Worm (Caenorhabditis elegans) whole organism, mixed stage, embryonic: ENCODE results near the gene oac-50.

ENCODE experiments used
- bed-3 ChIP-seq: fragments of 200-800 bp; sonication (Bioruptor generic); optimal IDR thresholded peaks from 3 replicates; lab custom pipeline; 2018; ENCODE audit warnings: mild to moderate bottlenecking, missing genetic modification characterization, moderate library complexity, missing compliant biosample characterization
- blmp-1 ChIP-seq: fragments of 150-350 bp; optimal IDR thresholded peaks from 2 replicates; lab custom pipeline; 2014; ENCODE audit warnings: missing biosample characterization, missing genetic modification characterization
- ceh-39 ChIP-seq: fragments of 150-350 bp; optimal IDR thresholded peaks from 2 replicates; lab custom pipeline; 2014; ENCODE audit warnings: missing biosample characterization, missing genetic modification characterization
- ceh-43 ChIP-seq: fragments of 200-800 bp; sonication (Bioruptor generic); optimal IDR thresholded peaks from 2 replicates; lab custom pipeline; 2018; ENCODE audit warnings: mild to moderate bottlenecking, missing genetic modification characterization, moderate library complexity, missing compliant biosample characterization
- ceh-83 ChIP-seq: fragments of 200-800 bp; sonication (Bioruptor generic); optimal IDR thresholded peaks from 2 replicates; lab custom pipeline; 2018; ENCODE audit warnings: mild to moderate bottlenecking, missing genetic modification characterization, missing compliant biosample characterization
- ces-1 ChIP-seq: fragments of 150-350 bp; optimal IDR thresholded peaks from 2 replicates; lab custom pipeline; 2014; ENCODE audit warnings: missing biosample characterization, missing genetic modification reagents, missing genetic modification characterization
- cnd-1 ChIP-seq: fragments of 200-800 bp; sonication (Bioruptor generic); optimal IDR thresholded peaks from 2 replicates; lab custom pipeline; 2018; ENCODE audit warnings: mild to moderate bottlenecking, missing genetic modification characterization, missing compliant biosample characterization
- drap-1 ChIP-seq: fragments of 200-800 bp; sonication (Bioruptor generic); optimal IDR thresholded peaks from 3 replicates; lab custom pipeline; 2018; ENCODE audit warnings: mild to moderate bottlenecking, missing genetic modification characterization, missing compliant biosample characterization
- elt-1 ChIP-seq: sonication (generic microtip); optimal IDR thresholded peaks from 2 replicates; lab custom pipeline; 2017; ENCODE audit warnings: missing genetic modification characterization, mild to moderate bottlenecking, missing compliant biosample characterization, antibody characterized with exemption, moderate library complexity, borderline replicate concordance; ENCODE audit not compliant: insufficient read depth
- elt-3 ChIP-seq: fragments of 150-350 bp; optimal IDR thresholded peaks from 2 replicates; lab custom pipeline; 2014; ENCODE audit warnings: missing biosample characterization, missing genetic modification characterization
- flh-1 ChIP-seq: fragments of 200-800 bp; sonication (Bioruptor generic); optimal IDR thresholded peaks from 2 replicates; lab custom pipeline; 2018; ENCODE audit warnings: mild to moderate bottlenecking, missing genetic modification characterization, moderate library complexity, missing compliant biosample characterization
- ham-2 ChIP-seq: fragments of 200-800 bp; sonication (Bioruptor generic); optimal IDR thresholded peaks from 2 replicates; lab custom pipeline; 2018; ENCODE audit warnings: mild to moderate bottlenecking, missing genetic modification characterization, missing compliant biosample characterization
- hlh-1 ChIP-seq: fragments of 150-350 bp; optimal IDR thresholded peaks from 2 replicates; lab custom pipeline; 2014; ENCODE audit warnings: missing biosample characterization, missing genetic modification reagents, missing genetic modification characterization
- lin-13 ChIP-seq: fragments of 150-350 bp; optimal IDR thresholded peaks from 2 replicates; lab custom pipeline; 2014; ENCODE audit warnings: missing biosample characterization, missing genetic modification characterization
- lin-32 ChIP-seq: fragments of 200-800 bp; sonication (Bioruptor generic); optimal IDR thresholded peaks from 2 replicates; lab custom pipeline; 2018; ENCODE audit warnings: mild to moderate bottlenecking, missing genetic modification characterization, missing compliant biosample characterization
- lsy-2 ChIP-seq: fragments of 150-350 bp; optimal IDR thresholded peaks from 2 replicates; lab custom pipeline; 2014; ENCODE audit warnings: missing biosample characterization, missing genetic modification characterization
- mep-1 ChIP-seq: fragments of 150-350 bp; optimal IDR thresholded peaks from 2 replicates; lab custom pipeline; 2017; ENCODE audit warnings: missing biosample characterization, missing genetic modification reagents, missing genetic modification characterization, inconsistent platforms
- mls-2 ChIP-seq: sonication (generic microtip); optimal IDR thresholded peaks from 2 replicates; lab custom pipeline; 2016; ENCODE audit warnings: mild to moderate bottlenecking, missing genetic modification characterization, moderate library complexity, missing compliant biosample characterization
- nhr-12 ChIP-seq: fragments of 150-350 bp; optimal IDR thresholded peaks from 2 replicates; lab custom pipeline; 2014; ENCODE audit warnings: missing biosample characterization, missing genetic modification characterization
- nhr-2 ChIP-seq: fragments of 150-350 bp; optimal IDR thresholded peaks from 2 replicates; lab custom pipeline; 2014; ENCODE audit warnings: missing biosample characterization, missing genetic modification characterization
- nhr-237 ChIP-seq: fragments of 150-350 bp; optimal IDR thresholded peaks from 2 replicates; lab custom pipeline; 2014; ENCODE audit warnings: missing biosample characterization, missing genetic modification characterization
- nhr-28 ChIP-seq: fragments of 150-350 bp; optimal IDR thresholded peaks from 2 replicates; lab custom pipeline; 2014; ENCODE audit warnings: missing biosample characterization, missing genetic modification characterization
- nhr-76 ChIP-seq: sonication (generic microtip); optimal IDR thresholded peaks from 2 replicates; lab custom pipeline; 2017; ENCODE audit warnings: missing biosample characterization, missing genetic modification characterization
- pha-4 ChIP-seq: fragments of 150-350 bp; optimal IDR thresholded peaks from 2 replicates; lab custom pipeline; 2018; ENCODE audit warnings: missing biosample characterization, missing genetic modification reagents, missing genetic modification characterization
- sem-2 ChIP-seq: fragments of 200-800 bp; sonication (Bioruptor generic); optimal IDR thresholded peaks from 2 replicates; lab custom pipeline; 2018; ENCODE audit warnings: mild to moderate bottlenecking, missing genetic modification characterization, missing compliant biosample characterization
- tbx-8 ChIP-seq: fragments of 200-800 bp; sonication (Bioruptor generic); optimal IDR thresholded peaks from 2 replicates; lab custom pipeline; 2018; ENCODE audit warnings: mild to moderate bottlenecking, missing genetic modification characterization, moderate library complexity, missing compliant biosample characterization
- unc-120 ChIP-seq: sonication (generic microtip); optimal IDR thresholded peaks from 2 replicates; lab custom pipeline; 2017; ENCODE audit warnings: missing genetic modification characterization, missing compliant biosample characterization; ENCODE audit not compliant: poor library complexity, severe bottlenecking
- unc-39 ChIP-seq: fragments of 150-350 bp; optimal IDR thresholded peaks from 2 replicates; lab custom pipeline; 2014; ENCODE audit warnings: missing biosample characterization, missing genetic modification characterization
- unc-62 ChIP-seq: fragments of 150-350 bp; optimal IDR thresholded peaks from 2 replicates; lab custom pipeline; 2014; ENCODE audit warnings: missing biosample characterization, missing genetic modification reagents, missing genetic modification characterization
- ztf-11 ChIP-seq: fragments of 150-350 bp; optimal IDR thresholded peaks from 2 replicates; lab custom pipeline; 2014; ENCODE audit warnings: missing biosample characterization, missing genetic modification characterization

The oac-50 gene

ce11 chrV:9073322-9074038 lies at the start of gene oac-50:
TSS of gene oac-50 (minus strand) at chrV:9073540.
- TF ChIP-seq ceh-43 (GFP tag; lab: Kevin White, UChicago) (no peak), flh-1 (GFP tag; lab: Kevin White, UChicago) (no peak), lsy-2 (no peak), drap-1 (GFP tag; lab: Kevin White, UChicago) (no peak), pha-4 (tag; lab: Kevin White, UChicago) (no peak), ham-2 (GFP tag; lab: Kevin White, UChicago) (no peak), blmp-1 (tag; lab: Kevin White, UChicago) (no peak), bed-3 (GFP tag; lab: Kevin White, UChicago) (no peak)

- TF ChIP-seq unc-62 (GFP tag; lab: Kevin White, UChicago) (no peak), cnd-1 (no peak), nhr-76 (no peak), hlh-1 (tag; lab: Kevin White, UChicago) (no peak), elt-1 (tag; lab: Kevin White, UChicago) (no peak), ham-2 (GFP tag; lab: Kevin White, UChicago) (no peak), lin-32 (GFP tag; lab: Kevin White, UChicago) (no peak), nhr-28 (tag; lab: Kevin White, UChicago) (no peak), nhr-2 (tag; lab: Kevin White, UChicago) (no peak), flh-1 (GFP tag; lab: Kevin White, UChicago) (no peak)
- TF ChIP-seq, all 35 proteins: peak for 0
Observed at ce11 chrV:9122004-9122403, 48.7 kb upstream of the oac-50 start, which contains the start of gene F21C10.13. TSS of gene F21C10.13 (plus strand) at chrV:9122304.

- TF ChIP-seq ham-2 (GFP tag; lab: Kevin White, UChicago) (no peak), sem-2 (GFP tag; lab: Kevin White, UChicago) (no peak), unc-39 (tag; lab: Kevin White, UChicago) (no peak), ceh-39 (tag; lab: Kevin White, UChicago) (no peak), lin-13 (tag; lab: Kevin White, UChicago) (no peak), lin-32 (GFP tag; lab: Kevin White, UChicago) (no peak), cnd-1 (no peak)
Observed at ce11 chrV:9112467-9112866, 39.1 kb upstream of the oac-50 start, which contains the start of gene F21C10.7. TSS of gene F21C10.7 (plus strand) at chrV:9112767.

ce11 chrV:9111957-9112356 lies 38.6 kb upstream of the oac-50 start:
- TF ChIP-seq ham-2 (GFP tag; lab: Kevin White, UChicago) (no peak), hlh-1 (tag; lab: Kevin White, UChicago) (peak; percentile 43), nhr-237 (tag; lab: Kevin White, UChicago) (no peak), unc-120 (peak; percentile 97), flh-1 (GFP tag; lab: Kevin White, UChicago) (no peak), nhr-28 (tag; lab: Kevin White, UChicago) (no peak)

- no peak for TF ChIP-seq elt-3 (tag; lab: Kevin White, UChicago)
- TF ChIP-seq nhr-76: no peak
- TF ChIP-seq ztf-11 (tag; lab: Kevin White, UChicago): no peak
- TF ChIP-seq unc-39 (tag; lab: Kevin White, UChicago): no peak
- no peak for TF ChIP-seq ceh-39 (tag; lab: Kevin White, UChicago)
- no peak for TF ChIP-seq ceh-83 (GFP tag; lab: Kevin White, UChicago)
- TF ChIP-seq mls-2 (tag; lab: Kevin White, UChicago): no peak
Observed at ce11 chrV:9109281-9109680, 35.9 kb upstream of the oac-50 start, which contains the start of gene pqn-31. TSS of gene pqn-31 (plus strand) at chrV:9109581.

- TF ChIP-seq unc-120 (no peak), elt-1 (tag; lab: Kevin White, UChicago) (no peak), ceh-83 (GFP tag; lab: Kevin White, UChicago) (no peak), nhr-12 (no peak), ceh-43 (GFP tag; lab: Kevin White, UChicago) (no peak), nhr-28 (tag; lab: Kevin White, UChicago) (no peak), lsy-2 (no peak), tbx-8 (GFP tag; lab: Kevin White, UChicago) (no peak), nhr-237 (tag; lab: Kevin White, UChicago) (no peak), drap-1 (GFP tag; lab: Kevin White, UChicago) (no peak), blmp-1 (tag; lab: Kevin White, UChicago) (no peak), mep-1 (tag; lab: Kevin White, UChicago) (no peak), ces-1 (GFP tag; lab: Kevin White, UChicago) (no peak), ham-2 (GFP tag; lab: Kevin White, UChicago) (no peak), ztf-11 (tag; lab: Kevin White, UChicago) (no peak), unc-62 (GFP tag; lab: Kevin White, UChicago) (no peak), nhr-76 (no peak), flh-1 (GFP tag; lab: Kevin White, UChicago) (no peak), ceh-39 (tag; lab: Kevin White, UChicago) (no peak)
Observed at ce11 chrV:9108219-9108618, 34.9 kb upstream of the oac-50 start, which contains the start of gene F21C10.18. TSS of gene F21C10.18 (plus strand) at chrV:9108519.
